Fruit fly (Drosophila melanogaster) whole organism: ENCODE results near the gene Rcd4.

ENCODE experiments used
- Dll ChIP-seq: fragments of >200 bp; optimal IDR thresholded peaks from 2 replicates; lab custom pipeline; 2017
- pan ChIP-seq: fragments of >200 bp; optimal IDR thresholded peaks from 2 replicates; lab custom pipeline; 2017

DNA sequence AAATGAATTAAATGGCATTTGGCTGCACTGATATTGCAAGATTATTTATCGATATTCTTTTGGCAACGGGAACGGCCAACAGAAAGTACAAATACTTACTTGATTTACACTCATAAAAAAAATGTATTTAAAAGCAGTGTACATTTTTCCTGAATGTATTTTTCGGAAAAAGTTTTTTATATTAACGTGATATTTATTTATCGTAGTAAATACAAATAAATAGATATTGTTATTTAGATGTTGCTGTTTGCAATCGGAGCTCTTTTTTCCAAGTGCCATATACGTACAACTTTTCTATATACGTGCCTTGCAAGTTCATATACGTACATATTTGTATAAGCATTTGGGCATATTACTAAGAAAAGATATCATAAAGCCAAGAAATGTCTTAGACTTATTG lies 31.3 kb upstream of the Rcd4 start:
- no peak for TF ChIP-seq Dll (lab: Kevin White, UChicago)
- TF ChIP-seq pan (lab: Kevin White, UChicago): no peak
